Worm (Caenorhabditis elegans) whole organism, L1 larva: ENCODE results near the gene fust-1.

Experiments
- alr-1 ChIP-seq: fragments of 200-800 bp; sonication (Bioruptor generic); optimal IDR thresholded peaks from 2 replicates; lab custom pipeline; 2018; ENCODE audit warnings: borderline replicate concordance, mild to moderate bottlenecking, missing genetic modification characterization, missing compliant biosample characterization
- aly-2 ChIP-seq: fragments of 150-350 bp; optimal IDR thresholded peaks from 2 replicates; lab custom pipeline; 2014; ENCODE audit warnings: missing biosample characterization, missing genetic modification characterization
- ama-1 ChIP-seq: fragments of 150-350 bp; optimal IDR thresholded peaks from 2 replicates; lab custom pipeline; 2014
- ceh-63 ChIP-seq: fragments of 200-800 bp; sonication (Bioruptor generic); optimal IDR thresholded peaks from 2 replicates; lab custom pipeline; 2018; ENCODE audit warnings: mild to moderate bottlenecking, missing genetic modification characterization, missing compliant biosample characterization
- ceh-82 ChIP-seq, 3 experiments: fragments of 150-350 bp in 1 of 3; sonication (generic microtip) in 2 of 3; optimal IDR thresholded peaks; 2 replicates each; lab custom pipeline; 2014 to 2017; ENCODE audit warnings: missing biosample characterization in 3 of 3, missing genetic modification characterization in 3 of 3
- ceh-88 ChIP-seq: fragments of 200-800 bp; sonication (Bioruptor generic); IDR thresholded peaks from 2 replicates; pipeline ENCODE4 v1.3.6; 2022; ENCODE audit warnings: missing genetic modification characterization, missing compliant biosample characterization
- ces-1 ChIP-seq: fragments of 150-350 bp; optimal IDR thresholded peaks from 2 replicates; lab custom pipeline; 2014; ENCODE audit warnings: missing biosample characterization, missing genetic modification reagents, missing genetic modification characterization
- dsc-1 ChIP-seq: sonication (generic microtip); optimal IDR thresholded peaks from 2 replicates; lab custom pipeline; 2016; ENCODE audit warnings: mild to moderate bottlenecking, missing genetic modification characterization, missing compliant biosample characterization
- efl-1 ChIP-seq, 4 experiments: fragments of 150-350 bp; optimal IDR thresholded peaks in 3 of 4; peaks in 1 of 4; 1 replicate in 1 of 4; 2 replicates in 3 of 4; lab custom pipeline; 2014; ENCODE audit warnings: missing biosample characterization in 2 of 4, missing genetic modification characterization in 2 of 4, missing genetic modification reagents in 2 of 4
- efl-3 ChIP-seq: fragments of 200-800 bp; sonication (Bioruptor generic); optimal IDR thresholded peaks from 2 replicates; lab custom pipeline; 2018; ENCODE audit warnings: mild to moderate bottlenecking, missing genetic modification characterization, missing compliant biosample characterization
- egl-13 ChIP-seq: sonication (generic microtip); optimal IDR thresholded peaks from 2 replicates; lab custom pipeline; 2016; ENCODE audit warnings: missing genotype, missing genetic modification reagents, missing genetic modification characterization, missing compliant biosample characterization
- egl-27 ChIP-seq, 2 experiments: fragments of 150-350 bp in 1 of 2; sonication (generic microtip); optimal IDR thresholded peaks; 3 replicates each; lab custom pipeline; 2017 to 2018; ENCODE audit warnings: missing biosample characterization in 2 of 2, missing genetic modification characterization in 2 of 2, missing genetic modification reagents in 2 of 2
- elt-2 ChIP-seq: sonication (generic microtip); optimal IDR thresholded peaks from 2 replicates; lab custom pipeline; 2016; ENCODE audit warnings: missing genetic modification characterization, mild to moderate bottlenecking, inconsistent platforms, missing compliant biosample characterization, missing genetic modification reagents
- elt-3 ChIP-seq, 6 experiments: fragments of 150-350 bp in 1 of 6; sonication (generic microtip); optimal IDR thresholded peaks; 2 replicates each; lab custom pipeline; 2017 to 2018; ENCODE audit warnings: missing biosample characterization in 6 of 6, missing genetic modification characterization in 6 of 6, inconsistent platforms in 1 of 6
- hlh-17 ChIP-seq: fragments of 200-800 bp; sonication (Bioruptor generic); optimal IDR thresholded peaks from 2 replicates; lab custom pipeline; 2018; ENCODE audit warnings: missing genetic modification characterization, mild to moderate bottlenecking, missing compliant biosample characterization, moderate library complexity, borderline replicate concordance
- hlh-4 ChIP-seq: sonication (generic microtip); optimal IDR thresholded peaks from 2 replicates; lab custom pipeline; 2016; ENCODE audit warnings: mild to moderate bottlenecking, missing genetic modification characterization, missing compliant biosample characterization
- hpl-2 ChIP-seq: fragments of 150-350 bp; optimal IDR thresholded peaks from 2 replicates; lab custom pipeline; 2014; ENCODE audit warnings: missing biosample characterization, missing genetic modification reagents, missing genetic modification characterization
- jun-1 ChIP-seq: fragments of 150-350 bp; optimal IDR thresholded peaks from 2 replicates; lab custom pipeline; 2014; ENCODE audit warnings: missing biosample characterization, missing genetic modification reagents, missing genetic modification characterization
- lin-13 ChIP-seq: fragments of 150-350 bp; optimal IDR thresholded peaks from 2 replicates; lab custom pipeline; 2014; ENCODE audit warnings: missing biosample characterization, missing genetic modification reagents, missing genetic modification characterization
- lin-14 ChIP-seq: fragments of 200-800 bp; sonication (Bioruptor generic); optimal IDR thresholded peaks from 2 replicates; lab custom pipeline; 2018; ENCODE audit warnings: mild to moderate bottlenecking, missing genetic modification characterization, moderate library complexity, missing compliant biosample characterization
- lin-15B ChIP-seq: fragments of 150-350 bp; sonication (generic microtip); optimal IDR thresholded peaks from 3 replicates; lab custom pipeline; 2014; ENCODE audit warnings: missing biosample characterization, missing genetic modification characterization
- lin-39 ChIP-seq: fragments of 150-350 bp; optimal IDR thresholded peaks from 2 replicates; lab custom pipeline; 2014; ENCODE audit warnings: missing biosample characterization, missing genetic modification reagents, missing genetic modification characterization
- mep-1 ChIP-seq: fragments of 150-350 bp; optimal IDR thresholded peaks from 2 replicates; lab custom pipeline; 2014; ENCODE audit warnings: missing biosample characterization, missing genetic modification characterization
- nhr-12 ChIP-seq: sonication (generic microtip); optimal IDR thresholded peaks from 2 replicates; lab custom pipeline; 2017; ENCODE audit warnings: missing biosample characterization, missing genetic modification characterization
- nhr-19 ChIP-seq: fragments of 200-800 bp; sonication (Bioruptor generic); conservative IDR thresholded peaks from 2 replicates; pipeline ENCODE4 v1.3.6; 2022; ENCODE audit warnings: missing genetic modification characterization, missing compliant biosample characterization
- nhr-20 ChIP-seq: sonication (generic microtip); optimal IDR thresholded peaks from 2 replicates; lab custom pipeline; 2016; ENCODE audit warnings: mild to moderate bottlenecking, missing genetic modification characterization, missing compliant biosample characterization
- nhr-28 ChIP-seq: fragments of 150-350 bp; optimal IDR thresholded peaks from 2 replicates; lab custom pipeline; 2014; ENCODE audit warnings: missing biosample characterization, missing genetic modification characterization
- nhr-47 ChIP-seq: sonication (generic microtip); optimal IDR thresholded peaks from 2 replicates; lab custom pipeline; 2016; ENCODE audit warnings: mild to moderate bottlenecking, missing genetic modification characterization, moderate library complexity, missing compliant biosample characterization
- nhr-71 ChIP-seq: sonication (generic microtip); optimal IDR thresholded peaks from 2 replicates; lab custom pipeline; 2016; ENCODE audit warnings: mild to moderate bottlenecking, missing genetic modification characterization, moderate library complexity, missing compliant biosample characterization
- nhr-76 ChIP-seq: sonication (generic microtip); optimal IDR thresholded peaks from 2 replicates; lab custom pipeline; 2017; ENCODE audit warnings: missing biosample characterization, missing genetic modification characterization
- nhr-77 ChIP-seq: fragments of 150-350 bp; optimal IDR thresholded peaks from 2 replicates; lab custom pipeline; 2014; ENCODE audit warnings: missing biosample characterization, missing genetic modification characterization
- nhr-84 ChIP-seq: sonication (generic microtip); optimal IDR thresholded peaks from 2 replicates; lab custom pipeline; 2017; ENCODE audit warnings: missing biosample characterization, missing genetic modification characterization
- nhr-90 ChIP-seq: sonication (generic microtip); optimal IDR thresholded peaks from 2 replicates; lab custom pipeline; 2016; ENCODE audit warnings: mild to moderate bottlenecking, missing genetic modification characterization, missing compliant biosample characterization; ENCODE audit not compliant: poor library complexity
- pag-3 ChIP-seq: sonication (generic microtip); optimal IDR thresholded peaks from 2 replicates; lab custom pipeline; 2017; ENCODE audit warnings: missing genetic modification characterization, mild to moderate bottlenecking, missing compliant biosample characterization, antibody characterized with exemption, borderline replicate concordance; ENCODE audit not compliant: insufficient read depth
- pax-3 ChIP-seq: fragments of 200-800 bp; sonication (Bioruptor generic); optimal IDR thresholded peaks from 2 replicates; lab custom pipeline; 2018; ENCODE audit warnings: mild to moderate bottlenecking, missing genetic modification characterization, moderate library complexity, missing compliant biosample characterization
- rnt-1 ChIP-seq: sonication (generic microtip); optimal IDR thresholded peaks from 2 replicates; lab custom pipeline; 2016; ENCODE audit warnings: mild to moderate bottlenecking, missing genetic modification characterization, moderate library complexity, missing compliant biosample characterization
- skn-1 ChIP-seq: fragments of 150-350 bp; optimal IDR thresholded peaks from 2 replicates; lab custom pipeline; 2014; ENCODE audit warnings: missing biosample characterization, missing genetic modification characterization
- snpc-4 ChIP-seq: fragments of 150-350 bp; optimal IDR thresholded peaks from 2 replicates; lab custom pipeline; 2014; ENCODE audit warnings: missing biosample characterization, missing genetic modification characterization
- snu-23 ChIP-seq: sonication (generic microtip); optimal IDR thresholded peaks from 2 replicates; lab custom pipeline; 2016; ENCODE audit warnings: missing genetic modification characterization, missing compliant biosample characterization
- sox-4 ChIP-seq: sonication (generic microtip); optimal IDR thresholded peaks from 2 replicates; lab custom pipeline; 2016; ENCODE audit warnings: missing genetic modification characterization, missing compliant biosample characterization
- sup-37 ChIP-seq: fragments of 200-800 bp; sonication (Bioruptor generic); optimal IDR thresholded peaks from 2 replicates; lab custom pipeline; 2018; ENCODE audit warnings: mild to moderate bottlenecking, missing genetic modification characterization, missing compliant biosample characterization
- swsn-7 ChIP-seq: sonication (generic microtip); optimal IDR thresholded peaks from 2 replicates; lab custom pipeline; 2016; ENCODE audit warnings: missing genetic modification characterization, missing compliant biosample characterization
- unc-130 ChIP-seq: fragments of 150-350 bp; optimal IDR thresholded peaks from 2 replicates; lab custom pipeline; 2017; ENCODE audit warnings: missing biosample characterization, missing genetic modification characterization, inconsistent platforms
- unc-30 ChIP-seq: sonication (generic microtip); optimal IDR thresholded peaks from 2 replicates; lab custom pipeline; 2017; ENCODE audit warnings: missing biosample characterization, missing genetic modification characterization
- unc-62 ChIP-seq: fragments of 150-350 bp; optimal IDR thresholded peaks from 2 replicates; lab custom pipeline; 2014; ENCODE audit warnings: missing biosample characterization, missing genetic modification reagents, missing genetic modification characterization
- unc-86 ChIP-seq: sonication (generic microtip); optimal IDR thresholded peaks from 2 replicates; lab custom pipeline; 2016; ENCODE audit warnings: missing genetic modification characterization, missing compliant biosample characterization
- unc-98 ChIP-seq: fragments of 200-800 bp; sonication (Bioruptor generic); IDR thresholded peaks from 2 replicates; pipeline ENCODE4 v1.3.6; 2022; ENCODE audit warnings: missing genetic modification characterization, missing compliant biosample characterization
- xbp-1 ChIP-seq: sonication (generic microtip); optimal IDR thresholded peaks from 2 replicates; lab custom pipeline; 2016; ENCODE audit warnings: missing genetic modification characterization, missing compliant biosample characterization
- zag-1 ChIP-seq: fragments of 150-350 bp; optimal IDR thresholded peaks from 2 replicates; lab custom pipeline; 2014; ENCODE audit warnings: missing biosample characterization, missing genetic modification characterization
- ztf-11 ChIP-seq, 2 experiments: sonication (generic microtip); optimal IDR thresholded peaks; 2 replicates each; lab custom pipeline; 2016 to 2017; ENCODE audit warnings: missing genetic modification characterization in 2 of 2, missing biosample characterization in 1 of 2, missing compliant biosample characterization in 1 of 2

fust-1 gene

ce11 chrII:7104794-7105613, 47.4 kb upstream of the fust-1 start, which contains the start of the genes farl-11 and rpl-33 (continued):
- TF ChIP-seq snpc-4, result peak; percentile 73
- peak; percentile 93 for TF ChIP-seq skn-1 (tag; lab: Kevin White, UChicago)
- TF ChIP-seq nhr-84, result no peak
- TF ChIP-seq lin-15B (tag; lab: Kevin White, UChicago), result peak; percentile 98
- TF ChIP-seq elt-3 (tag; optimal IDR thresholded peaks at IDR 0.05; lab: Kevin White, UChicago), result peak in 4 of 6 experiments; percentile 14 to 84 (median 61)
- no peak for TF ChIP-seq sup-37 (GFP tag; lab: Kevin White, UChicago)
- peak; percentile 89 for TF ChIP-seq unc-130
- no peak for TF ChIP-seq unc-30 (tag; lab: Kevin White, UChicago)
- peak; percentile 77 to 92 (median 80) for TF ChIP-seq ceh-82 (tag; optimal IDR thresholded peaks at IDR 0.05; lab: Kevin White, UChicago)
- TF ChIP-seq nhr-77, result peak; percentile 80
- TF ChIP-seq dsc-1, result peak; percentile 64
- TF ChIP-seq efl-1 (optimal IDR thresholded peaks at IDR 0.05; lab: Kevin White, UChicago), result peak; percentile 84 to 86
- TF ChIP-seq efl-1 (GFP tag; optimal IDR thresholded peaks at IDR 0.05 in 1 of 2; lab: Kevin White, UChicago), result peak; percentile 79 to 97
- no peak for TF ChIP-seq nhr-28 (tag; lab: Kevin White, UChicago)
- peak; percentile 87 for TF ChIP-seq nhr-71 (tag; lab: Kevin White, UChicago)
- TF ChIP-seq lin-13 (GFP tag; lab: Kevin White, UChicago), result peak; percentile 79
- TF ChIP-seq ceh-88, result peak; percentile 26; the same call in 1 of the 2 replicates
- peak; percentile 45 for TF ChIP-seq sox-4 (tag; lab: Kevin White, UChicago)
- peak; percentile 34 for TF ChIP-seq egl-13 (tag; lab: Kevin White, UChicago)
- no peak for TF ChIP-seq unc-98 (GFP tag; lab: Robert Waterston, UW)
- TF ChIP-seq snu-23 (GFP tag; lab: Kevin White, UChicago), result peak; percentile 92
- TF ChIP-seq efl-3 (GFP tag; lab: Kevin White, UChicago), result no peak
- TF ChIP-seq ama-1, result peak; percentile 62
- peak; percentile 83 for TF ChIP-seq nhr-47
- peak; percentile 77 for TF ChIP-seq aly-2
- peak; percentile 76 for TF ChIP-seq swsn-7 (tag; lab: Kevin White, UChicago)
- no peak for TF ChIP-seq ces-1 (GFP tag; lab: Kevin White, UChicago)
- TF ChIP-seq nhr-76, result no peak
- no peak for TF ChIP-seq hlh-17 (GFP tag; lab: Kevin White, UChicago)
- no peak for TF ChIP-seq nhr-12 (tag; lab: Kevin White, UChicago)
- no peak for TF ChIP-seq pag-3 (tag; lab: Kevin White, UChicago)
- TF ChIP-seq jun-1 (tag; lab: Kevin White, UChicago), result peak; percentile 60
- peak; percentile 52 for TF ChIP-seq hpl-2 (GFP tag; lab: Kevin White, UChicago)
- no peak for TF ChIP-seq alr-1 (tag; lab: Kevin White, UChicago)
- TF ChIP-seq nhr-90 (tag; lab: Kevin White, UChicago), result peak; percentile 68
- TF ChIP-seq ztf-11 (tag; optimal IDR thresholded peaks at IDR 0.05; lab: Kevin White, UChicago), result peak in 1 of 2 experiments; percentile 57
- peak; percentile 78 for TF ChIP-seq rnt-1 (tag; lab: Kevin White, UChicago)
- no peak for TF ChIP-seq unc-62 (GFP tag; lab: Kevin White, UChicago)
- peak; percentile 85 for TF ChIP-seq lin-14 (GFP tag; lab: Kevin White, UChicago)
- peak; percentile 15 for TF ChIP-seq elt-2
- no peak for TF ChIP-seq ceh-63 (GFP tag; lab: Kevin White, UChicago)
- TF ChIP-seq egl-27 (tag; optimal IDR thresholded peaks at IDR 0.05; lab: Kevin White, UChicago), result no peak
- TF ChIP-seq lin-39 (tag; lab: Kevin White, UChicago), result peak; percentile 30
- peak; percentile 96 for TF ChIP-seq mep-1 (tag; lab: Kevin White, UChicago)
- peak; percentile 86 for TF ChIP-seq nhr-20 (tag; lab: Kevin White, UChicago)
- peak; percentile 68 for TF ChIP-seq unc-86
- peak; percentile 34 for TF ChIP-seq pax-3 (tag; lab: Kevin White, UChicago)
- no peak for TF ChIP-seq hlh-4
- peak; percentile 77 for TF ChIP-seq nhr-19
- peak; percentile 81 for TF ChIP-seq xbp-1 (tag; lab: Kevin White, UChicago)
- no peak for TF ChIP-seq zag-1 (tag; lab: Kevin White, UChicago)
